Worm (Caenorhabditis elegans) whole organism, L4 larva: ENCODE results near the gene inx-7.

Experiments
- D1046.2 ChIP-seq: fragments of 200-800 bp; sonication (Bioruptor generic); IDR thresholded peaks from 2 replicates; pipeline ENCODE4 v1.3.6; 2022; ENCODE audit warnings: missing genetic modification characterization, missing compliant biosample characterization
- F49E8.2 ChIP-seq: sonication (generic microtip); optimal IDR thresholded peaks from 2 replicates; lab custom pipeline; 2016; ENCODE audit warnings: missing compliant biosample characterization, mild to moderate bottlenecking, missing genetic modification characterization, borderline replicate concordance
- R02D3.7 ChIP-seq: fragments of 150-350 bp; sonication (generic microtip); optimal IDR thresholded peaks from 3 replicates; lab custom pipeline; 2014; ENCODE audit warnings: missing biosample characterization, missing genetic modification characterization
- T26A8.4 ChIP-seq: fragments of 200-800 bp; sonication (Bioruptor generic); IDR thresholded peaks from 2 replicates; pipeline ENCODE4 v1.3.6; 2022; ENCODE audit warnings: missing genetic modification characterization, missing compliant biosample characterization
- Y48G9A.11 ChIP-seq: fragments of 200-800 bp; sonication (Bioruptor generic); IDR thresholded peaks from 2 replicates; pipeline ENCODE4 v1.3.6; 2022; ENCODE audit warnings: missing genetic modification reagents, missing genetic modification characterization, missing compliant biosample characterization
- Y75B8A.6 ChIP-seq: fragments of 200-800 bp; sonication (Bioruptor generic); IDR thresholded peaks from 2 replicates; pipeline ENCODE4 v1.3.6; 2022; ENCODE audit warnings: missing genetic modification reagents, missing genetic modification characterization, missing compliant biosample characterization
- ZK546.5 ChIP-seq, 2 experiments: sonication (generic microtip); optimal IDR thresholded peaks; 2 replicates each; lab custom pipeline; 2017; ENCODE audit warnings: missing biosample characterization in 2 of 2, missing genetic modification characterization in 2 of 2
- ama-1 ChIP-seq: fragments of 150-350 bp; optimal IDR thresholded peaks from 2 replicates; lab custom pipeline; 2014; ENCODE audit warnings: inconsistent platforms, mixed read lengths
- ceh-28 ChIP-seq: fragments of 150-350 bp; optimal IDR thresholded peaks from 2 replicates; lab custom pipeline; 2014; ENCODE audit warnings: missing biosample characterization, missing genetic modification reagents, missing genetic modification characterization
- ceh-82 ChIP-seq: sonication (generic microtip); optimal IDR thresholded peaks from 2 replicates; lab custom pipeline; 2017; ENCODE audit warnings: missing biosample characterization, missing genetic modification characterization
- ces-1 ChIP-seq: fragments of 150-350 bp; sonication (generic microtip); optimal IDR thresholded peaks from 4 replicates; lab custom pipeline; 2014; ENCODE audit warnings: missing biosample characterization, missing genetic modification reagents, missing genetic modification characterization
- daf-12 ChIP-seq: fragments of 150-350 bp; optimal IDR thresholded peaks from 2 replicates; lab custom pipeline; 2014; ENCODE audit warnings: missing biosample characterization, missing genetic modification reagents, missing genetic modification characterization
- daf-8 ChIP-seq: fragments of 200-800 bp; sonication (Bioruptor generic); IDR thresholded peaks from 2 replicates; pipeline ENCODE4 v1.3.6; 2022; ENCODE audit warnings: missing genetic modification characterization, missing compliant biosample characterization
- dmd-6 ChIP-seq: fragments of 200-800 bp; sonication (Bioruptor generic); IDR thresholded peaks from 2 replicates; pipeline ENCODE4 v1.3.6; 2022; ENCODE audit warnings: missing genetic modification reagents, missing genetic modification characterization, missing compliant biosample characterization
- duxl-1 ChIP-seq: sonication (generic microtip); optimal IDR thresholded peaks from 2 replicates; lab custom pipeline; 2016; ENCODE audit warnings: mild to moderate bottlenecking, missing genetic modification characterization, moderate library complexity, missing compliant biosample characterization; ENCODE audit not compliant: poor library complexity
- dve-1 ChIP-seq: sonication (generic microtip); optimal IDR thresholded peaks from 2 replicates; lab custom pipeline; 2017; ENCODE audit warnings: antibody characterized with exemption, mild to moderate bottlenecking, missing genetic modification characterization, missing compliant biosample characterization; ENCODE audit not compliant: insufficient read depth
- fkh-10 ChIP-seq: fragments of 150-350 bp; optimal IDR thresholded peaks from 2 replicates; lab custom pipeline; 2014; ENCODE audit warnings: missing biosample characterization, missing genetic modification reagents, missing genetic modification characterization
- fos-1 ChIP-seq: fragments of 150-350 bp; optimal IDR thresholded peaks from 2 replicates; lab custom pipeline; 2014; ENCODE audit warnings: missing biosample characterization, missing genetic modification characterization
- hlh-11 ChIP-seq: fragments of 200-800 bp; sonication (Bioruptor generic); optimal IDR thresholded peaks from 2 replicates; lab custom pipeline; 2018; ENCODE audit warnings: mild to moderate bottlenecking, missing genetic modification characterization, missing compliant biosample characterization
- hlh-30 ChIP-seq: sonication (generic microtip); optimal IDR thresholded peaks from 2 replicates; lab custom pipeline; 2017; ENCODE audit warnings: antibody characterized with exemption, mild to moderate bottlenecking, missing genetic modification characterization, missing compliant biosample characterization; ENCODE audit not compliant: insufficient read depth
- hmg-1.1 ChIP-seq: fragments of 200-800 bp; sonication (Bioruptor generic); IDR thresholded peaks from 2 replicates; pipeline ENCODE4 v1.3.6; 2022; ENCODE audit warnings: missing genetic modification reagents, missing genetic modification characterization, missing compliant biosample characterization
- jun-1 ChIP-seq: fragments of 150-350 bp; optimal IDR thresholded peaks from 2 replicates; lab custom pipeline; 2014; ENCODE audit warnings: missing biosample characterization, missing genetic modification reagents, missing genetic modification characterization
- lir-3 ChIP-seq: sonication (generic microtip); optimal IDR thresholded peaks from 2 replicates; lab custom pipeline; 2016; ENCODE audit warnings: mild to moderate bottlenecking, missing genetic modification characterization, missing compliant biosample characterization
- lsy-2 ChIP-seq, 2 experiments: fragments of 150-350 bp in 1 of 2; sonication (generic microtip) in 1 of 2; optimal IDR thresholded peaks; 2 replicates each; lab custom pipeline; 2014 to 2017; ENCODE audit warnings: missing biosample characterization in 2 of 2, missing genetic modification characterization in 2 of 2
- madf-5 ChIP-seq, 2 experiments: fragments of 200-800 bp; sonication (Bioruptor generic); IDR thresholded peaks; 2 replicates each; pipeline ENCODE4 v1.3.6; 2022; ENCODE audit warnings: missing compliant biosample characterization in 2 of 2, missing genetic modification characterization in 2 of 2
- mdl-1 ChIP-seq, 2 experiments: fragments of 150-350 bp in 1 of 2; sonication (generic microtip) in 1 of 2; optimal IDR thresholded peaks; 2 replicates each; lab custom pipeline; 2014 to 2017; ENCODE audit warnings: missing biosample characterization in 2 of 2, missing genetic modification characterization in 2 of 2
- mep-1 ChIP-seq: fragments of 150-350 bp; sonication (generic microtip); optimal IDR thresholded peaks from 3 replicates; lab custom pipeline; 2014; ENCODE audit warnings: missing biosample characterization, missing genetic modification characterization
- mxl-2 ChIP-seq: fragments of 200-800 bp; sonication (Bioruptor generic); conservative IDR thresholded peaks from 2 replicates; pipeline ENCODE4 v1.3.6; 2022; ENCODE audit warnings: missing genetic modification reagents, missing genetic modification characterization, missing compliant biosample characterization
- mxl-3 ChIP-seq: fragments of 200-800 bp; sonication (Bioruptor generic); optimal IDR thresholded peaks from 2 replicates; lab custom pipeline; 2018; ENCODE audit warnings: mild to moderate bottlenecking, missing genetic modification characterization, missing compliant biosample characterization
- nhr-11 ChIP-seq: fragments of 150-350 bp; optimal IDR thresholded peaks from 2 replicates; lab custom pipeline; 2014; ENCODE audit warnings: missing biosample characterization, missing genetic modification characterization
- nhr-111 ChIP-seq: fragments of 200-800 bp; sonication (Bioruptor generic); optimal IDR thresholded peaks from 2 replicates; lab custom pipeline; 2018; ENCODE audit warnings: mild to moderate bottlenecking, missing genetic modification characterization, missing compliant biosample characterization
- nhr-28 ChIP-seq: fragments of 150-350 bp; optimal IDR thresholded peaks from 2 replicates; lab custom pipeline; 2014; ENCODE audit warnings: missing biosample characterization, missing genetic modification characterization
- nhr-41 ChIP-seq: fragments of 200-800 bp; sonication (Bioruptor generic); IDR thresholded peaks from 2 replicates; pipeline ENCODE4 v1.3.6; 2022; ENCODE audit warnings: missing genetic modification reagents, missing genetic modification characterization, missing compliant biosample characterization
- nhr-42 ChIP-seq: fragments of 200-800 bp; sonication (Bioruptor generic); IDR thresholded peaks from 2 replicates; pipeline ENCODE4 v1.3.6; 2022; ENCODE audit warnings: missing genetic modification characterization, missing compliant biosample characterization
- nhr-6 ChIP-seq: fragments of 150-350 bp; optimal IDR thresholded peaks from 2 replicates; lab custom pipeline; 2014; ENCODE audit warnings: missing biosample characterization, missing genetic modification characterization
- nhr-77 ChIP-seq: fragments of 150-350 bp; optimal IDR thresholded peaks from 2 replicates; lab custom pipeline; 2014; ENCODE audit warnings: missing biosample characterization, missing genetic modification characterization
- pqm-1 ChIP-seq: sonication (generic microtip); optimal IDR thresholded peaks from 2 replicates; lab custom pipeline; 2017; ENCODE audit warnings: missing biosample characterization, missing genetic modification characterization
- saeg-2 ChIP-seq: fragments of 200-800 bp; sonication (Bioruptor generic); IDR thresholded peaks from 2 replicates; pipeline ENCODE4 v1.3.6; 2022; ENCODE audit warnings: missing genetic modification reagents, missing genetic modification characterization, missing compliant biosample characterization
- skn-1 ChIP-seq: fragments of 150-350 bp; optimal IDR thresholded peaks from 2 replicates; lab custom pipeline; 2014; ENCODE audit warnings: missing biosample characterization, missing genetic modification characterization
- snpc-1.2 ChIP-seq: fragments of 200-800 bp; sonication (Bioruptor generic); IDR thresholded peaks from 2 replicates; pipeline ENCODE4 v1.3.6; 2022; ENCODE audit warnings: missing genetic modification reagents, missing genetic modification characterization, missing compliant biosample characterization
- spr-1 ChIP-seq: sonication (generic microtip); optimal IDR thresholded peaks from 2 replicates; lab custom pipeline; 2016; ENCODE audit warnings: mild to moderate bottlenecking, missing genetic modification characterization, missing compliant biosample characterization
- tag-97 ChIP-seq: fragments of 200-800 bp; sonication (Bioruptor generic); IDR thresholded peaks from 2 replicates; pipeline ENCODE4 v1.3.6; 2022; ENCODE audit warnings: missing genetic modification characterization, missing compliant biosample characterization
- unc-39 ChIP-seq: sonication (generic microtip); optimal IDR thresholded peaks from 2 replicates; lab custom pipeline; 2017; ENCODE audit warnings: missing biosample characterization, missing genetic modification characterization
- unc-62 ChIP-seq, 3 experiments: fragments of 150-350 bp in 1 of 3; sonication (generic microtip); optimal IDR thresholded peaks in 2 of 3; peaks in 1 of 3; 1 replicate in 1 of 3; 2 replicates in 2 of 3; lab custom pipeline; 2014 to 2017; ENCODE audit warnings: missing biosample characterization in 3 of 3, missing genetic modification characterization in 3 of 3, missing genetic modification reagents in 3 of 3, missing genotype in 1 of 3
- zfp-3 ChIP-seq: fragments of 200-800 bp; sonication (Bioruptor generic); conservative IDR thresholded peaks from 2 replicates; pipeline ENCODE4 v1.3.6; 2022; ENCODE audit warnings: missing genetic modification reagents, missing genetic modification characterization, missing compliant biosample characterization

The inx-7 gene

DNA sequence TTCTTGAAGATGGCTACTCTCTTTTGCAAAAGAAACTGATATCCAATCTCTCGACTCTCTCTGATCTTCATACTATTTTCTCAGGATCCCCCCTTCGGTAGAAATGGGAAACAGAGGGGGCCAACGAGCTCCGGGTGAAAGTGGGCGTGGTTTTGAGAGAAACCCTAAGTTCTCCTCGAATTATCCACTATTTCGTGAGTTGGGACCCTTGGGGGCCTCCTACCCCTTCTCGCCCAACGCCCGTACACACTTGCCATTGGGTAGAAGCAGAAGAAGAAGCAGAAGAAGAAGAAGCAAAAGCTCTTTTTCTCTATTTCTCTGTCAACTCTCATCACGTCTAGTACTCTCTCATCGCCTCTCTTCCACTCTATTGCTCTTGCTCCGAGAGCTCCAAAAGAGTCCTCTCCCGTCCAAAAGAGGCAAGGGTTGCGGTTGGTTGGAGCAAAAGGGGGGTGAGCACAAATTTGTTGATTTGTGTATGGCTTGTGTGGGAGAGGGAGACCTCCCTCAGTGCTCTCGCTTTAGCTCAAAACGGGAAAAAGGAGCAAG lies 27.6 kb upstream of the inx-7 start (continued):
- TF ChIP-seq duxl-1 (tag; lab: Kevin White, UChicago) (no peak), R02D3.7 (tag; lab: Kevin White, UChicago) (no peak), Y48G9A.11 (GFP tag; lab: Robert Waterston, UW) (no peak), hmg-1.1 (GFP tag; lab: Robert Waterston, UW) (peak; percentile 76), madf-5 (GFP tag; IDR thresholded peaks at IDR 0.05; lab: Robert Waterston, UW) (no peak), nhr-11 (tag; lab: Kevin White, UChicago) (no peak), T26A8.4 (GFP tag; lab: Robert Waterston, UW) (0 out of 2 replicates have a peak, but pooled peaks have one; percentile 16), daf-8 (GFP tag; lab: Robert Waterston, UW) (no peak), dmd-6 (GFP tag; lab: Robert Waterston, UW) (peak; percentile 6; the same call in 1 of the 2 replicates), nhr-111 (GFP tag; lab: Kevin White, UChicago) (no peak), D1046.2 (GFP tag; lab: Robert Waterston, UW) (no peak), nhr-77 (tag; lab: Kevin White, UChicago) (no peak), mxl-2 (GFP tag; lab: Robert Waterston, UW) (no peak), unc-62 (GFP tag; optimal IDR thresholded peaks at IDR 0.05 in 1 of 2; lab: Kevin White, UChicago) (peak in 1 of 2 experiments; percentile 94), unc-62 (tag; optimal IDR thresholded peaks at IDR 0.05; lab: Kevin White, UChicago) (no peak), ZK546.5 (tag; optimal IDR thresholded peaks at IDR 0.05; lab: Kevin White, UChicago) (no peak), hlh-11 (peak; percentile 34), hlh-30 (tag; lab: Kevin White, UChicago) (no peak), saeg-2 (GFP tag; lab: Robert Waterston, UW) (0 out of 2 replicates have a peak, but pooled peaks have one; percentile 13), unc-39 (tag; lab: Kevin White, UChicago) (no peak), ceh-28 (tag; lab: Kevin White, UChicago) (no peak), nhr-28 (tag; lab: Kevin White, UChicago) (no peak), F49E8.2 (tag; lab: Kevin White, UChicago) (no peak), nhr-6 (no peak), fkh-10 (peak; percentile 82), ama-1 (lab: Kevin White, UChicago) (no peak), tag-97 (no peak), Y75B8A.6 (GFP tag; lab: Robert Waterston, UW) (no peak)

DNA sequence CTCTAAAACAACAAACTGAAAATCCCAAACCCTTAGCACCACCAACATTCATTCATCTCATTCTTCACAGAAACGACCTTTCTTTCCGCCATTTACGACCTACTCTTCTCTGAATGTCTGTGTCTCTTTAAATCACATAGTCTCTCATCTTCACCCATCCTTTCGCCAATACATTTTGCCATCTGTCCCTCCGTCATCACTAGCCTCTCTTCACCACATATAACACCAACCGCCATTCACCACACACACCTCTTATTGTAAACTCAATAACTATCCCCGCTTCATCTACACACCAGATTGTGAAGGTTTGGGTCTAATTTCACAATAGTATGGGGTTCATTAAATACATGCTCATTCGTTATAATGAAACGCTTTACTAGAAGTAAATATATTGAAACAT lies 24.1 kb upstream of the inx-7 start:
- TF ChIP-seq mxl-3 (GFP tag; lab: Kevin White, UChicago) (no peak), unc-62 (GFP tag; optimal IDR thresholded peaks at IDR 0.05 in 1 of 2; lab: Kevin White, UChicago) (peak in 1 of 2 experiments; percentile 62), unc-62 (tag; optimal IDR thresholded peaks at IDR 0.05; lab: Kevin White, UChicago) (no peak), skn-1 (no peak), daf-8 (GFP tag; lab: Robert Waterston, UW) (no peak)

DNA sequence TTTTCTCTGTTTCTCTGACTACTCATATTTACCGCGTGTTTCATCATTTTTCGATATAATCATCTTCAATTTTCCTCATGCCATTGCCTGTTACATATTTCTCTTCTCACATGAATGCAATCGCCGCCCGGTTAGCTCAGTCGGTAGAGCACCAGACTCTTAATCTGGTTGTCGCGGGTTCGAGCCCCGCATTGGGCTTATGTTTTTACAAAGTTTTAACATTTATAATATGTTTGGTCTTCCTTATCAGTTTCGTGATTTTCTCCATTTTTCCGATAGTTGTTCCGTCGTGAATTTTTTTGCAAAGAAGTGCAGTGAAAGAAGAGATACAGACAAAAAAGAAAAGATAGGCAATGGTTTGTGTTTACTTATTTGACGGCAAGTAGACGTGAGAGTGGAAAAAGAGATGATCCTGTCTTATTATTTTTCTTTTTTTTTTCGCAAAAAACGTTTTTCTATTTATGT lies 20.6 kb upstream of the inx-7 start:
- no peak for TF ChIP-seq ces-1
- TF ChIP-seq mxl-2 (GFP tag; lab: Robert Waterston, UW) = peak; percentile 50; the same call in 1 of the 2 replicates
- TF ChIP-seq jun-1 (tag; lab: Kevin White, UChicago) = peak; percentile 47
- peak; percentile 87 for TF ChIP-seq spr-1
- no peak for TF ChIP-seq ceh-28 (tag; lab: Kevin White, UChicago)
- TF ChIP-seq mdl-1 (tag; optimal IDR thresholded peaks at IDR 0.05; lab: Kevin White, UChicago) = peak; percentile 54 to 81
- peak; percentile 9 to 78 for TF ChIP-seq lsy-2 (tag; optimal IDR thresholded peaks at IDR 0.05; lab: Kevin White, UChicago)
- TF ChIP-seq nhr-42 (GFP tag; lab: Robert Waterston, UW) = peak; percentile 80; the same call in 1 of the 2 replicates
- peak; percentile 79 for TF ChIP-seq pqm-1
- peak; percentile 86; the same call in 1 of the 2 replicates for TF ChIP-seq Y75B8A.6 (GFP tag; lab: Robert Waterston, UW)
- peak; percentile 98 for TF ChIP-seq snpc-1.2 (GFP tag; lab: Robert Waterston, UW)
- peak; percentile 80 for TF ChIP-seq F49E8.2 (tag; lab: Kevin White, UChicago)
- TF ChIP-seq zfp-3 = no peak; the same call in 1 of the 2 replicates
- TF ChIP-seq daf-12 (tag; lab: Kevin White, UChicago) = no peak
- peak; percentile 82 for TF ChIP-seq nhr-41 (GFP tag; lab: Robert Waterston, UW)
- TF ChIP-seq fkh-10 = peak; percentile 51
- peak; percentile 90 for TF ChIP-seq mxl-3 (GFP tag; lab: Kevin White, UChicago)
- TF ChIP-seq dve-1 (tag; lab: Kevin White, UChicago) = peak; percentile 98
- peak; percentile 83 for TF ChIP-seq Y48G9A.11 (GFP tag; lab: Robert Waterston, UW)
- peak; percentile 89 for TF ChIP-seq duxl-1 (tag; lab: Kevin White, UChicago)
- TF ChIP-seq mep-1 = peak; percentile 90
- TF ChIP-seq ceh-82 (tag; lab: Kevin White, UChicago) = no peak
- TF ChIP-seq fos-1 = no peak
- no peak for TF ChIP-seq unc-39 (tag; lab: Kevin White, UChicago)
- peak; percentile 70 for TF ChIP-seq lir-3 (tag; lab: Kevin White, UChicago)
